Worm (Caenorhabditis elegans) whole organism, young adult: ENCODE measurements around the gene C36C5.15.

Experiments
- C06A6.2 ChIP-seq: fragments of 200-800 bp; sonication (Bioruptor generic); conservative IDR thresholded peaks from 2 replicates; pipeline ENCODE4 v1.3.6; 2022; ENCODE audit warnings: missing genetic modification characterization, missing compliant biosample characterization
- D2030.7 ChIP-seq: fragments of 200-800 bp; sonication (Bioruptor generic); IDR thresholded peaks from 2 replicates; pipeline ENCODE4 v1.3.6; 2022; ENCODE audit warnings: missing genetic modification reagents, missing genetic modification characterization, missing compliant biosample characterization
- F23B12.7 ChIP-seq: sonication (generic microtip); optimal IDR thresholded peaks from 2 replicates; lab custom pipeline; 2017; ENCODE audit warnings: missing genetic modification characterization, mild to moderate bottlenecking, missing compliant biosample characterization, antibody characterized with exemption, moderate library complexity; ENCODE audit not compliant: insufficient read depth
- F33H1.4 ChIP-seq: fragments of 200-800 bp; sonication (Bioruptor generic); IDR thresholded peaks from 2 replicates; pipeline ENCODE4 v1.3.6; 2022; ENCODE audit warnings: missing genetic modification reagents, missing genetic modification characterization, missing compliant biosample characterization
- F55B11.4 ChIP-seq: sonication (generic microtip); optimal IDR thresholded peaks from 2 replicates; lab custom pipeline; 2016; ENCODE audit warnings: missing compliant biosample characterization, missing genetic modification characterization, borderline replicate concordance; ENCODE audit not compliant: insufficient read depth
- F57A8.1 ChIP-seq: fragments of 200-800 bp; sonication (Bioruptor generic); optimal IDR thresholded peaks from 2 replicates; lab custom pipeline; 2018; ENCODE audit warnings: mild to moderate bottlenecking, missing genetic modification characterization, moderate library complexity, missing compliant biosample characterization
- T07F8.4 ChIP-seq: sonication (generic microtip); optimal IDR thresholded peaks from 2 replicates; lab custom pipeline; 2016; ENCODE audit warnings: mild to moderate bottlenecking, missing genetic modification characterization, moderate library complexity, missing compliant biosample characterization
- Y56A3A.18 ChIP-seq: fragments of 200-800 bp; sonication (Bioruptor generic); IDR thresholded peaks from 2 replicates; pipeline ENCODE4 v1.3.6; 2022; ENCODE audit warnings: missing genetic modification reagents, missing genetic modification characterization, missing compliant biosample characterization
- ZK185.1 ChIP-seq: sonication (generic microtip); optimal IDR thresholded peaks from 2 replicates; lab custom pipeline; 2016; ENCODE audit warnings: mild to moderate bottlenecking, missing genetic modification characterization, missing compliant biosample characterization; ENCODE audit not compliant: poor library complexity, severe bottlenecking
- aptf-2 ChIP-seq: fragments of 200-800 bp; sonication (Bioruptor generic); conservative IDR thresholded peaks from 2 replicates; pipeline ENCODE4 v1.3.6; 2022; ENCODE audit warnings: missing genetic modification reagents, missing genetic modification characterization, missing compliant biosample characterization
- aptf-3 ChIP-seq: fragments of 200-800 bp; sonication (Bioruptor generic); IDR thresholded peaks from 2 replicates; pipeline ENCODE4 v1.3.6; 2022; ENCODE audit warnings: missing genetic modification characterization, missing compliant biosample characterization
- atf-7 ChIP-seq: sonication (generic microtip); optimal IDR thresholded peaks from 2 replicates; lab custom pipeline; 2017; ENCODE audit warnings: mild to moderate bottlenecking, missing genetic modification characterization, missing compliant biosample characterization
- attf-3 ChIP-seq: fragments of 200-800 bp; sonication (Bioruptor generic); conservative IDR thresholded peaks from 2 replicates; pipeline ENCODE4 v1.3.6; 2022; ENCODE audit warnings: missing genetic modification reagents, missing genetic modification characterization, missing compliant biosample characterization
- dox-1 ChIP-seq: fragments of 200-800 bp; sonication (Bioruptor generic); IDR thresholded peaks from 2 replicates; pipeline ENCODE4 v1.3.6; 2022; ENCODE audit warnings: missing genetic modification reagents, missing genetic modification characterization, missing compliant biosample characterization
- dpff-1 ChIP-seq: sonication (generic microtip); optimal IDR thresholded peaks from 2 replicates; lab custom pipeline; 2017; ENCODE audit warnings: mild to moderate bottlenecking, missing genetic modification characterization, missing compliant biosample characterization
- dpl-1 ChIP-seq: fragments of 150-350 bp; optimal IDR thresholded peaks from 2 replicates; lab custom pipeline; 2014; ENCODE audit warnings: missing biosample characterization, missing genetic modification reagents, missing genetic modification characterization
- efl-1 ChIP-seq: fragments of 150-350 bp; optimal IDR thresholded peaks from 2 replicates; lab custom pipeline; 2014; ENCODE audit warnings: missing biosample characterization, missing genetic modification reagents, missing genetic modification characterization
- egl-44 ChIP-seq: fragments of 200-800 bp; sonication (Bioruptor generic); IDR thresholded peaks from 2 replicates; pipeline ENCODE4 v1.3.6; 2022; ENCODE audit warnings: missing genetic modification reagents, missing genetic modification characterization, missing compliant biosample characterization
- egrh-3 ChIP-seq: fragments of 200-800 bp; sonication (Bioruptor generic); IDR thresholded peaks from 2 replicates; pipeline ENCODE4 v1.3.6; 2022; ENCODE audit warnings: missing genetic modification reagents, missing genetic modification characterization, missing compliant biosample characterization
- ets-4 ChIP-seq: fragments of 200-800 bp; sonication (Bioruptor generic); optimal IDR thresholded peaks from 2 replicates; lab custom pipeline; 2018; ENCODE audit warnings: mild to moderate bottlenecking, missing genetic modification characterization, missing compliant biosample characterization
- fkh-3 ChIP-seq: sonication (generic microtip); optimal IDR thresholded peaks from 2 replicates; lab custom pipeline; 2016; ENCODE audit warnings: mild to moderate bottlenecking, missing genetic modification characterization, missing compliant biosample characterization
- hlh-12 ChIP-seq: sonication (generic microtip); optimal IDR thresholded peaks from 2 replicates; lab custom pipeline; 2016; ENCODE audit warnings: missing genetic modification characterization, missing compliant biosample characterization
- hmg-1.2 ChIP-seq: fragments of 200-800 bp; sonication (Bioruptor generic); IDR thresholded peaks from 2 replicates; pipeline ENCODE4 v1.3.6; 2022; ENCODE audit warnings: missing genetic modification reagents, missing genetic modification characterization, missing compliant biosample characterization
- hmg-20 ChIP-seq: fragments of 200-800 bp; sonication (Bioruptor generic); IDR thresholded peaks from 2 replicates; pipeline ENCODE4 v1.3.6; 2022; ENCODE audit warnings: missing genetic modification reagents, missing genetic modification characterization, missing compliant biosample characterization
- lag-1 ChIP-seq: fragments of 200-800 bp; sonication (Bioruptor generic); IDR thresholded peaks from 2 replicates; pipeline ENCODE4 v1.3.6; 2022; ENCODE audit warnings: missing genetic modification reagents, missing genetic modification characterization, missing compliant biosample characterization
- lin-26 ChIP-seq: fragments of 200-800 bp; sonication (Bioruptor generic); IDR thresholded peaks from 2 replicates; pipeline ENCODE4 v1.3.6; 2022; ENCODE audit warnings: missing genetic modification reagents, missing genetic modification characterization, missing compliant biosample characterization
- lsl-1 ChIP-seq: fragments of 200-800 bp; sonication (Bioruptor generic); optimal IDR thresholded peaks from 2 replicates; lab custom pipeline; 2018; ENCODE audit warnings: mild to moderate bottlenecking, missing genetic modification characterization, moderate library complexity, missing compliant biosample characterization
- madf-10 ChIP-seq: sonication (generic microtip); optimal IDR thresholded peaks from 2 replicates; lab custom pipeline; 2016; ENCODE audit warnings: mild to moderate bottlenecking, missing genetic modification characterization, missing compliant biosample characterization
- madf-6 ChIP-seq: fragments of 200-800 bp; sonication (Bioruptor generic); IDR thresholded peaks from 2 replicates; pipeline ENCODE4 v1.3.6; 2022; ENCODE audit warnings: missing genetic modification reagents, missing genetic modification characterization, missing compliant biosample characterization
- mes-4 ChIP-seq: sonication (generic microtip); optimal IDR thresholded peaks from 2 replicates; lab custom pipeline; 2016; ENCODE audit warnings: missing genotype, missing genetic modification characterization, missing compliant biosample characterization
- nfyb-1 ChIP-seq: fragments of 200-800 bp; sonication (Bioruptor generic); IDR thresholded peaks from 2 replicates; pipeline ENCODE4 v1.3.6; 2022; ENCODE audit warnings: missing genetic modification reagents, missing genetic modification characterization, missing compliant biosample characterization
- nhr-90 ChIP-seq: sonication (generic microtip); optimal IDR thresholded peaks from 2 replicates; lab custom pipeline; 2016; ENCODE audit warnings: missing genotype, mild to moderate bottlenecking, missing genetic modification characterization, missing compliant biosample characterization
- pbrm-1 ChIP-seq: fragments of 200-800 bp; sonication (Bioruptor generic); IDR thresholded peaks from 2 replicates; pipeline ENCODE4 v1.3.6; 2022; ENCODE audit warnings: missing genetic modification reagents, missing genetic modification characterization, missing compliant biosample characterization
- rcor-1 ChIP-seq: fragments of 200-800 bp; sonication (Bioruptor generic); IDR thresholded peaks from 2 replicates; pipeline ENCODE4 v1.3.6; 2022; ENCODE audit warnings: missing genetic modification reagents, missing genetic modification characterization, missing compliant biosample characterization
- rpc-1 ChIP-seq, 2 experiments: fragments of 150-350 bp in 1 of 2; sonication (generic microtip) in 1 of 2; optimal IDR thresholded peaks; 2 replicates each; lab custom pipeline; 2014 to 2018; ENCODE audit warnings: missing biosample characterization in 1 of 2, missing genetic modification characterization in 1 of 2, missing genetic modification reagents in 1 of 2, missing genotype in 1 of 2
- sdz-38 ChIP-seq: sonication (generic microtip); optimal IDR thresholded peaks from 2 replicates; lab custom pipeline; 2016; ENCODE audit warnings: missing genotype, missing genetic modification characterization, missing compliant biosample characterization
- snpc-4 ChIP-seq, 5 experiments: fragments of 150-350 bp in 1 of 5; sonication (generic microtip) in 4 of 5; optimal IDR thresholded peaks; 2 replicates each; lab custom pipeline; 2014 to 2018; ENCODE audit warnings: missing genetic modification characterization in 5 of 5, missing biosample characterization in 3 of 5, antibody characterized with exemption in 2 of 5, mild to moderate bottlenecking in 2 of 5, missing compliant biosample characterization in 2 of 5, missing genotype in 2 of 5, moderate library complexity in 2 of 5, missing genetic modification reagents in 1 of 5
- tbx-9 ChIP-seq: sonication (generic microtip); optimal IDR thresholded peaks from 2 replicates; lab custom pipeline; 2016; ENCODE audit warnings: borderline replicate concordance, missing genetic modification characterization, inconsistent platforms, missing compliant biosample characterization
- unc-62 ChIP-seq: fragments of 150-350 bp; optimal IDR thresholded peaks from 2 replicates; lab custom pipeline; 2014; ENCODE audit warnings: missing biosample characterization, missing genetic modification reagents, missing genetic modification characterization
- xnd-1 ChIP-seq: sonication (generic microtip); optimal IDR thresholded peaks from 2 replicates; lab custom pipeline; 2016; ENCODE audit warnings: missing genotype, missing genetic modification reagents, missing genetic modification characterization, missing compliant biosample characterization
- ztf-18 ChIP-seq: sonication (generic microtip); optimal IDR thresholded peaks from 2 replicates; lab custom pipeline; 2016; ENCODE audit warnings: missing genotype, mild to moderate bottlenecking, missing genetic modification characterization, missing compliant biosample characterization
- ztf-26 ChIP-seq: sonication (generic microtip); optimal IDR thresholded peaks from 2 replicates; lab custom pipeline; 2017; ENCODE audit warnings: missing genetic modification characterization, missing compliant biosample characterization
- ztf-28 ChIP-seq: fragments of 200-800 bp; sonication (Bioruptor generic); IDR thresholded peaks from 2 replicates; pipeline ENCODE4 v1.3.6; 2022; ENCODE audit warnings: missing genetic modification reagents, missing genetic modification characterization, missing compliant biosample characterization

C36C5.15 gene

ce11 chrV:3166260-3166659 is 2.3 kb downstream of the C36C5.15 start, which contains the start of gene C36C5.4:
Gene C36C5.4 (plus strand): TSS chrV:3166560.
- TF ChIP-seq D2030.7 (GFP tag; lab: Robert Waterston, UW) = no peak
- TF ChIP-seq lsl-1 = no peak
- no peak for TF ChIP-seq dpl-1 (GFP tag; lab: Kevin White, UChicago)
- TF ChIP-seq rpc-1 (optimal IDR thresholded peaks at IDR 0.05; lab: Kevin White, UChicago) = no peak
- TF ChIP-seq rpc-1 (tag; optimal IDR thresholded peaks at IDR 0.05; lab: Kevin White, UChicago) = no peak

DNA sequence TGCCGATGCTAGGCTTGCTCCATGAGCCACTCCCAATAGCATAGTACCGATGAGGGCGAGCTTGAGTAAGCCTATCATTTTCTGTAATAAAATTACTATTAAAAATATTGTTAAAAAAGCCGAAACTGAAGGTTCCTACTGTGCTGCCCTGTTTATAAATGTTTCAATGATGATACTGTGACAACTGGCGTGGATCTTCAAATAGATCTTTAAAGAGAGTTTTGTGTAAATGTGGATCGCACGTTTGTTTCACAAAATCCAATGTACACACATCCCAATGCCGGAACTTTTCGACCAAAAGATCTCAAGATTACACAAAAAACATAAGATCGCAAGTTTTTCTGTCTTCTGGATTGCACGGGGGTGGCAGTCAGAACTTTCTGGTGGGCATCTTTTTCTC is 3.1 kb downstream of the C36C5.15 start, which contains the start of gene C36C5.14:
Gene C36C5.14 (minus strand): TSS at position 101 of the 400 bp plus-strand sequence.
- TF ChIP-seq ets-4 (GFP tag; lab: Kevin White, UChicago) (no peak), egrh-3 (GFP tag; lab: Robert Waterston, UW) (no peak), madf-6 (GFP tag; lab: Robert Waterston, UW) (no peak), C06A6.2 (GFP tag; lab: Robert Waterston, UW) (no peak), tbx-9 (no peak), aptf-2 (no peak), T07F8.4 (tag; lab: Kevin White, UChicago) (no peak), fkh-3 (tag; lab: Kevin White, UChicago) (no peak), dox-1 (GFP tag; lab: Robert Waterston, UW) (no peak), efl-1 (GFP tag; lab: Kevin White, UChicago) (no peak), aptf-3 (GFP tag; lab: Robert Waterston, UW) (no peak), F23B12.7 (tag; lab: Kevin White, UChicago) (no peak)

- no peak for TF ChIP-seq sdz-38 (tag; lab: Kevin White, UChicago)
- no peak for TF ChIP-seq lag-1
- no peak for TF ChIP-seq F23B12.7 (tag; lab: Kevin White, UChicago)
- peak; percentile 66 for TF ChIP-seq rcor-1
- TF ChIP-seq T07F8.4 (tag; lab: Kevin White, UChicago) = peak; percentile 47
- TF ChIP-seq D2030.7 (GFP tag; lab: Robert Waterston, UW) = peak; percentile 63
- peak; percentile 27; the same call in 1 of the 2 replicates for TF ChIP-seq F33H1.4 (GFP tag; lab: Robert Waterston, UW)
- TF ChIP-seq egl-44 (GFP tag; lab: Robert Waterston, UW) = 0 out of 2 replicates have a peak, but pooled peaks have one; percentile 23
- TF ChIP-seq Y56A3A.18 (GFP tag; lab: Robert Waterston, UW) = peak; percentile 62; the same call in 1 of the 2 replicates
- TF ChIP-seq dpff-1 (tag; lab: Kevin White, UChicago) = no peak
- TF ChIP-seq nhr-90 (tag; lab: Kevin White, UChicago) = peak; percentile 74
- peak; percentile 2 for TF ChIP-seq madf-10 (tag; lab: Kevin White, UChicago)
- TF ChIP-seq xnd-1 = peak; percentile 5
- TF ChIP-seq ztf-28 (GFP tag; lab: Robert Waterston, UW) = 0 out of 2 replicates have a peak, but pooled peaks have one; percentile 35
- peak; percentile 40 for TF ChIP-seq lsl-1
- peak; percentile 30 for TF ChIP-seq ztf-18 (tag; lab: Kevin White, UChicago)
- TF ChIP-seq hmg-20 (GFP tag; lab: Robert Waterston, UW) = 0 out of 2 replicates have a peak, but pooled peaks have one; percentile 6
- TF ChIP-seq F55B11.4 (tag; lab: Kevin White, UChicago) = no peak
- no peak for TF ChIP-seq attf-3
- no peak for TF ChIP-seq hlh-12 (tag; lab: Kevin White, UChicago)
- 0 out of 2 replicates have a peak, but pooled peaks have one; percentile 41 for TF ChIP-seq hmg-1.2 (GFP tag; lab: Robert Waterston, UW)
- peak; percentile 28 for TF ChIP-seq mes-4 (tag; lab: Kevin White, UChicago)
- no peak for TF ChIP-seq F57A8.1 (GFP tag; lab: Kevin White, UChicago)
- no peak for TF ChIP-seq atf-7
- TF ChIP-seq rpc-1 (optimal IDR thresholded peaks at IDR 0.05; lab: Kevin White, UChicago) = peak; percentile 71
- TF ChIP-seq rpc-1 (tag; optimal IDR thresholded peaks at IDR 0.05; lab: Kevin White, UChicago) = peak; percentile 95
- TF ChIP-seq snpc-4 (GFP tag; optimal IDR thresholded peaks at IDR 0.05; lab: Kevin White, UChicago) = peak; percentile 69
- peak in 1 of 4 experiments; percentile 59 for TF ChIP-seq snpc-4 (tag; optimal IDR thresholded peaks at IDR 0.05; lab: Kevin White, UChicago)
- TF ChIP-seq ztf-26 = no peak
- no peak for TF ChIP-seq ets-4 (GFP tag; lab: Kevin White, UChicago)
- 0 out of 2 replicates have a peak, but pooled peaks have one; percentile 41 for TF ChIP-seq pbrm-1 (GFP tag; lab: Robert Waterston, UW)
- TF ChIP-seq unc-62 = no peak
- no peak for TF ChIP-seq ZK185.1 (tag; lab: Kevin White, UChicago)
- peak; percentile 62; the same call in 1 of the 2 replicates for TF ChIP-seq nfyb-1 (GFP tag; lab: Robert Waterston, UW)
- TF ChIP-seq dpl-1 (GFP tag; lab: Kevin White, UChicago) = peak; percentile 9
- TF ChIP-seq lin-26 (GFP tag; lab: Robert Waterston, UW) = peak; percentile 90
Observed at ce11 chrV:3163143-3163542, 5.4 kb downstream of the C36C5.15 start.
